Worm (Caenorhabditis elegans): ENCODE results near the gene ncr-2.

ce11 chrIII:8286824-8287223 is 28.7 kb downstream of the ncr-2 start:
- TF ChIP-seq nhr-12 (tag; optimal IDR thresholded peaks at IDR 0.05) (no peak), Y55F3AM.14 (GFP tag; optimal IDR thresholded peaks at IDR 0.05) (no peak), nhr-77 (tag; optimal IDR thresholded peaks at IDR 0.05) (no peak), nhr-23 (tag; optimal IDR thresholded peaks at IDR 0.05) (no peak), ZK546.5 (tag; optimal IDR thresholded peaks at IDR 0.05) (no peak), unc-62 (GFP tag; optimal IDR thresholded peaks at IDR 0.05) (no peak), unc-39 (tag; optimal IDR thresholded peaks at IDR 0.05) (no peak), snpc-4 (tag; optimal IDR thresholded peaks at IDR 0.05) (no peak), nhr-11 (tag; optimal IDR thresholded peaks at IDR 0.05) (no peak), nhr-25 (tag; optimal IDR thresholded peaks at IDR 0.05) (no peak)

Measured in whole organism, L2 larva.